Fruit fly (Drosophila melanogaster) whole organism, adult: ENCODE results near the gene nAChRbeta1.

Source experiments
- CG11617 ChIP-seq: fragments of 200-800 bp; sonication (Bioruptor generic); optimal IDR thresholded peaks from 2 replicates; lab custom pipeline; 2017; ENCODE audit warnings: mild to moderate bottlenecking, missing biosample characterization, missing genetic modification reagents, missing genetic modification characterization
- CG12768 ChIP-seq: fragments of 200-800 bp; sonication (Bioruptor generic); optimal IDR thresholded peaks from 2 replicates; lab custom pipeline; 2017; ENCODE audit warnings: missing biosample characterization, missing genetic modification characterization, mild to moderate bottlenecking, moderate library complexity, missing genetic modification reagents
- CG14711 ChIP-seq: fragments of 200-800 bp; sonication (Bioruptor generic); optimal IDR thresholded peaks from 2 replicates; lab custom pipeline; 2018; ENCODE audit warnings: missing biosample characterization, mild to moderate bottlenecking, missing genetic modification characterization, moderate library complexity
- CG1620 ChIP-seq: fragments of 200-800 bp; sonication (Bioruptor generic); optimal IDR thresholded peaks from 2 replicates; lab custom pipeline; 2016; ENCODE audit warnings: missing biosample characterization, missing genetic modification characterization
- CG33017 ChIP-seq: fragments of 200-800 bp; sonication (Bioruptor generic); optimal IDR thresholded peaks from 2 replicates; lab custom pipeline; 2018; ENCODE audit warnings: missing biosample characterization, mild to moderate bottlenecking, missing genetic modification characterization, moderate library complexity
- CG5204 ChIP-seq: fragments of 200-800 bp; sonication (Bioruptor generic); optimal IDR thresholded peaks from 2 replicates; lab custom pipeline; 2016; ENCODE audit warnings: missing biosample characterization, missing genetic modification characterization
- CG7045 ChIP-seq: fragments of 200-800 bp; sonication (Bioruptor generic); optimal IDR thresholded peaks from 2 replicates; lab custom pipeline; 2017; ENCODE audit warnings: missing biosample characterization, mild to moderate bottlenecking, missing genetic modification characterization
- CG7101 ChIP-seq: fragments of 200-800 bp; sonication (Bioruptor generic); optimal IDR thresholded peaks from 2 replicates; lab custom pipeline; 2018; ENCODE audit warnings: missing biosample characterization, mild to moderate bottlenecking, missing genetic modification characterization, moderate library complexity
- Clk ChIP-seq: fragments of 200-800 bp; sonication (Bioruptor generic); optimal IDR thresholded peaks from 2 replicates; lab custom pipeline; 2017; ENCODE audit warnings: missing biosample characterization, missing genetic modification characterization
- Crg-1 ChIP-seq: fragments of 200-800 bp; sonication (Bioruptor generic); optimal IDR thresholded peaks from 2 replicates; lab custom pipeline; 2016; ENCODE audit warnings: missing biosample characterization, missing genetic modification characterization
- Hr96 ChIP-seq: fragments of 200-800 bp; sonication (Bioruptor generic); optimal IDR thresholded peaks from 2 replicates; lab custom pipeline; 2016; ENCODE audit warnings: missing biosample characterization, missing genetic modification characterization
- Mnt ChIP-seq: fragments of 200-800 bp; sonication (Bioruptor generic); optimal IDR thresholded peaks from 2 replicates; lab custom pipeline; 2016; ENCODE audit warnings: missing biosample characterization, mild to moderate bottlenecking, missing genetic modification characterization
- bab1 ChIP-seq: fragments of 200-800 bp; sonication (Bioruptor generic); optimal IDR thresholded peaks from 3 replicates; lab custom pipeline; 2019; ENCODE audit warnings: missing biosample characterization, mild to moderate bottlenecking, missing genetic modification characterization, moderate library complexity
- cic ChIP-seq: fragments of 200-800 bp; sonication (Bioruptor generic); optimal IDR thresholded peaks from 2 replicates; lab custom pipeline; 2017; ENCODE audit warnings: missing biosample characterization, mild to moderate bottlenecking, missing genetic modification characterization, moderate library complexity
- cnc ChIP-seq, 2 experiments: fragments of >200 bp; optimal IDR thresholded peaks; 2 replicates each; lab custom pipeline; 2017
- kay ChIP-seq: fragments of 200-800 bp; sonication (Bioruptor generic); peaks from one replicate; lab custom pipeline; 2016; ENCODE audit warnings: missing biosample characterization, missing genetic modification characterization, borderline replicate concordance
- ovo ChIP-seq: fragments of 200-800 bp; sonication (Bioruptor generic); optimal IDR thresholded peaks from 2 replicates; lab custom pipeline; 2016; ENCODE audit warnings: missing biosample characterization, missing genetic modification characterization
- pad ChIP-seq: fragments of 200-800 bp; sonication (Bioruptor generic); optimal IDR thresholded peaks from 3 replicates; lab custom pipeline; 2017; ENCODE audit warnings: missing biosample characterization, missing genetic modification characterization, mild to moderate bottlenecking, moderate library complexity, missing genetic modification reagents
- tj ChIP-seq: fragments of 200-800 bp; sonication (Bioruptor generic); optimal IDR thresholded peaks from 3 replicates; lab custom pipeline; 2017; ENCODE audit warnings: missing biosample characterization, mild to moderate bottlenecking, missing genetic modification characterization, moderate library complexity
- toe ChIP-seq: fragments of 200-800 bp; sonication (Bioruptor generic); optimal IDR thresholded peaks from 2 replicates; lab custom pipeline; 2016; ENCODE audit warnings: missing biosample characterization, missing genetic modification characterization

Gene nAChRbeta1

DNA sequence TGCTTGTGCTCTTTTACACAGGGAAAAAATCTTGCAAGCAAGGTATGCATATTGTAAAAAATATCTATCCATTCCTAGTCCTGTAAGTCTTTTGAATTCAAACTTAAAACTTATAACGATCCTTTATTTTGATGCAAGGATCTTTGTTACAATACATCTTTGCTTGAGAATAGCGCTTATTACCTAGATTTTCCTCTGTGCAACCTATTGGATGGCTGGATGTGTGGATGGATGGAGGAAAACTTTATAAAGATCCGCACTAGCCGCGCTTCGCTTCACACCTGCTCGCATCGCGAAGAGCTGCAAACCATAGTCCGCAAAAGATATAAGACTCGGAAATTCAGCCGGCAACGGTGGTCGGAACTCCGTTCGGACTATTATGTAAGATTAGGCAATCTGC is 7.8 kb upstream of the nAChRbeta1 start, which contains the start of gene CG15020:
CG15020 (plus strand) TSS at position 301 of the 400 bp plus-strand sequence.
- TF ChIP-seq tj (GFP tag; lab: Kevin White, UChicago) (no peak), CG12768 (GFP tag; lab: Kevin White, UChicago) (no peak), CG14711 (tag; lab: Kevin White, UChicago) (no peak), kay (GFP tag; lab: Kevin White, UChicago) (no peak), pad (GFP tag; lab: Kevin White, UChicago) (no peak), Mnt (GFP tag; lab: Kevin White, UChicago) (no peak), Clk (GFP tag; lab: Kevin White, UChicago) (no peak), Hr96 (GFP tag; lab: Kevin White, UChicago) (no peak), bab1 (GFP tag; lab: Kevin White, UChicago) (no peak), ovo (GFP tag; lab: Kevin White, UChicago) (no peak), cnc (optimal IDR thresholded peaks at IDR 0.05; lab: Kevin White, UChicago) (no peak), CG1620 (GFP tag; lab: Kevin White, UChicago) (no peak), Crg-1 (no peak), CG7045 (GFP tag; lab: Kevin White, UChicago) (no peak)

DNA sequence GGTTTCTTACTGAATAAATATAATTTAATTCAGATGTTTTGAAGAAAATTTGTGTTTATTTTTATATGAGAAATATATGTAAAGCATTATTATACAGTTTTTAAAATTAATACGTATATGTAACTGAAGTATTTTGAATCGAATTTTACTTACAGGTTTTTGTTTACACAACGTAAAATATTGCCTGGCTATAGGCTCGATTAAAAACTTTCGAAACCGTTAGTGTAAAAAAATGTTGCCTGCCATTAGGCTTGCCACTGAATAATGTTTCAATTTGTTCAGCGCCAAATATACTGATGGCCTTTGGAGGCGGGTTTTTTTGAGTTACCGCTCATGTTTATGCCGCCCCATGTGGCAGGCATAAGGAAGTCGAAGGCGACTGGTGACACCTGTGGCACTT is 2.6 kb upstream of the nAChRbeta1 start:
- no peak for TF ChIP-seq bab1 (GFP tag; lab: Kevin White, UChicago)
- no peak for TF ChIP-seq Crg-1
- no peak for TF ChIP-seq tj (GFP tag; lab: Kevin White, UChicago)
- no peak for TF ChIP-seq cic (GFP tag; lab: Kevin White, UChicago)
- no peak for TF ChIP-seq CG33017
- TF ChIP-seq CG12768 (GFP tag; lab: Kevin White, UChicago), result no peak
- no peak for TF ChIP-seq CG7045 (GFP tag; lab: Kevin White, UChicago)
- TF ChIP-seq CG5204, result no peak
- no peak for TF ChIP-seq kay (GFP tag; lab: Kevin White, UChicago)

DNA sequence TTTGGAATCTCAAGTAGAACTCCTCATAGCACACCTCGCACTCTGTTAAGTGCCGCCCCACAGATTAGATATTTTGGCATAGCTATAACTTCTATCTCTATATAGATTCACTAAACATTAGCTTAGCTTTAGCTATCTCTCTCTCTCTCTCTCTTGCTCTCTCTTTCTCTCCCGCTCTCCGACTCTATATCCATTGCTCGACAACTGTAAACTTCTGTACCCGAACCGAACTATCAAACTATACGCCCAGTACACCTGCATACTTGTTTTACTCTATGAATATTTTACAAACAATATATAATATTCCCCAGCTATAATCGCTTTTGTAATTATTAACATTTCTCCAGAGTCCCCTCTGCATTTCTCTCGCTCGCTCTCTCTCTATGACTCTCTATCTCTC is 1.2 kb downstream of the nAChRbeta1 start:
- TF ChIP-seq CG33017 (no peak), cnc (optimal IDR thresholded peaks at IDR 0.05; lab: Kevin White, UChicago) (no peak), Crg-1 (no peak), toe (GFP tag; lab: Kevin White, UChicago) (no peak), CG5204 (no peak), Hr96 (GFP tag; lab: Kevin White, UChicago) (no peak), bab1 (GFP tag; lab: Kevin White, UChicago) (no peak), pad (GFP tag; lab: Kevin White, UChicago) (no peak), CG1620 (GFP tag; lab: Kevin White, UChicago) (no peak), CG7101 (tag; lab: Kevin White, UChicago) (no peak), Clk (GFP tag; lab: Kevin White, UChicago) (no peak), CG11617 (no peak), CG7045 (GFP tag; lab: Kevin White, UChicago) (no peak), tj (GFP tag; lab: Kevin White, UChicago) (no peak), cic (GFP tag; lab: Kevin White, UChicago) (no peak), CG12768 (GFP tag; lab: Kevin White, UChicago) (no peak), Mnt (GFP tag; lab: Kevin White, UChicago) (no peak), ovo (GFP tag; lab: Kevin White, UChicago) (no peak), kay (GFP tag; lab: Kevin White, UChicago) (no peak)

DNA sequence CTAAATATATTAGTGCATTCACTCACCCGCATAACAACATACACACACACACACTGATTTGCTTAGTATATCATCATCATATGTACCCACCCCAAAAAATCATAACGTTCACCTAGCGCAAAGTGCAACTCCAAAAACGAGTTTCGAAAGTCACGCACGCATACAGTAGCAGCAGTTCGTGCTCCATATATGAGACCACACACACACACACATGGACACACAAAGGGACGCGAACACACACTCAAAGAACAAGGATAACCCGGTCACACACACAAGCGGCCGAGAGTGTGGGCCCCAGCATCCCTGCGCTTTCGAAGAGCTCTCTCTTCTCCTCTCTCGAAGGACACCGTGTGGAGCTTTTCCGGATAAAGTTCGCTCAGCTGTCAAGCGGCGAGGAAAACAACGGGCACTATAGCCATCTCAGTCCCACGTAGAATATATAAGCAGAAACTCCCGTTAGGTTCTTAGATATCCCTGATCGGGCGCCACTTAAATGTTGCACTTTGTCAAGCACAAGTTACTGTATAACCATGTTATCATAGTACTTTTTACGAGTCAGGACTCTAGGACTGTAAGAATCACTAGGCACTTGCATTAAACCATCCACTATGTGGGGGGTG is 2.1 kb downstream of the nAChRbeta1 start:
- TF ChIP-seq tj (GFP tag; lab: Kevin White, UChicago), result no peak
- TF ChIP-seq CG7101 (tag; lab: Kevin White, UChicago), result no peak
- TF ChIP-seq kay (GFP tag; lab: Kevin White, UChicago), result no peak
- no peak for TF ChIP-seq ovo (GFP tag; lab: Kevin White, UChicago)
- TF ChIP-seq CG5204, result no peak
- TF ChIP-seq cic (GFP tag; lab: Kevin White, UChicago), result no peak
- TF ChIP-seq Mnt (GFP tag; lab: Kevin White, UChicago), result no peak

DNA sequence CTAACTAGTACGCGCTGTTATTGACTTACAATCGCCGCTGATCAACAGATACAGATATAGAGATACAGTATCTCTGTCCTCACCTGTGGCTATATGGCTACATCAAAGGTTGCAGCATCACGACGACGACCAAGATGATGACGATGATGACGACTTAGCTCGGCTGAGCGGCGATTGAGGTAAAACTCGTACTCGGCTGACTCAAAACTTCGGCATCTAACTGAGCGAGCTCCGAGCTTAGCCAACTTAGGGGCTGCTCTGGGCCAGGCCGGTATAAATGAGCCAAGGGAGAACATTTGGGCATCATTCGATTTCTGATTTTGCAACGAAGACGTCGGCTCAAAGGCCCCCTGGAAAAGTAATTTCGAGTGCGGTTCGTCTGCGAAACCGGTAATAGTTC is 7.3 kb downstream of the nAChRbeta1 start, which contains the start of gene CG15021:
CG15021 (plus strand) TSS at position 301 of the 400 bp plus-strand sequence.
- TF ChIP-seq cic (GFP tag; lab: Kevin White, UChicago) (no peak), Mnt (GFP tag; lab: Kevin White, UChicago) (no peak), CG7045 (GFP tag; lab: Kevin White, UChicago) (no peak), Crg-1 (no peak), CG33017 (no peak), CG11617 (no peak), cnc (optimal IDR thresholded peaks at IDR 0.05; lab: Kevin White, UChicago) (no peak), pad (GFP tag; lab: Kevin White, UChicago) (no peak), CG1620 (GFP tag; lab: Kevin White, UChicago) (no peak), Hr96 (GFP tag; lab: Kevin White, UChicago) (no peak), toe (GFP tag; lab: Kevin White, UChicago) (no peak), CG7101 (tag; lab: Kevin White, UChicago) (no peak), ovo (GFP tag; lab: Kevin White, UChicago) (no peak), CG12768 (GFP tag; lab: Kevin White, UChicago) (no peak), CG5204 (no peak), bab1 (GFP tag; lab: Kevin White, UChicago) (no peak), CG14711 (tag; lab: Kevin White, UChicago) (no peak), Clk (GFP tag; lab: Kevin White, UChicago) (no peak), kay (GFP tag; lab: Kevin White, UChicago) (no peak), tj (GFP tag; lab: Kevin White, UChicago) (no peak)
